Fruit fly (Drosophila melanogaster) whole organism, embryonic: ENCODE results near the gene Wdr62.

Experiments
- Asciz ChIP-seq: fragments of 200-800 bp; sonication (Bioruptor generic); optimal IDR thresholded peaks from 2 replicates; lab custom pipeline; 2017; ENCODE audit warnings: missing biosample characterization, mild to moderate bottlenecking, missing genetic modification characterization, missing genetic modification reagents
- BtbVII ChIP-seq: fragments of 200-800 bp; sonication (Bioruptor generic); optimal IDR thresholded peaks from 3 replicates; lab custom pipeline; 2017; ENCODE audit warnings: missing biosample characterization, mild to moderate bottlenecking, missing genetic modification characterization
- CG10209 ChIP-seq: fragments of 200-800 bp; sonication (Bioruptor generic); optimal IDR thresholded peaks from 3 replicates; lab custom pipeline; 2017; ENCODE audit warnings: missing biosample characterization, mild to moderate bottlenecking, missing genetic modification characterization, missing genetic modification reagents
- CG1024 ChIP-seq: fragments of 200-800 bp; sonication (Bioruptor generic); IDR thresholded peaks from 2 replicates; pipeline ENCODE4 v1.3.6; 2022; ENCODE audit warnings: missing biosample characterization, missing genetic modification characterization
- CG10979 ChIP-seq: fragments of 200-800 bp; sonication (Bioruptor generic); optimal IDR thresholded peaks from 2 replicates; lab custom pipeline; 2018; ENCODE audit warnings: missing biosample characterization, mild to moderate bottlenecking, missing genetic modification characterization, moderate library complexity
- CG11723 ChIP-seq: fragments of 200-800 bp; sonication (Bioruptor generic); optimal IDR thresholded peaks from 2 replicates; lab custom pipeline; 2017; ENCODE audit warnings: missing biosample characterization, mild to moderate bottlenecking, missing genetic modification characterization
- CG12299 ChIP-seq: fragments of 200-800 bp; sonication (Bioruptor generic); optimal IDR thresholded peaks from 2 replicates; lab custom pipeline; 2018; ENCODE audit warnings: missing biosample characterization, mild to moderate bottlenecking, missing genetic modification characterization
- CG13123 ChIP-seq: fragments of 200-800 bp; sonication (Bioruptor generic); optimal IDR thresholded peaks from 2 replicates; lab custom pipeline; 2016; ENCODE audit warnings: missing biosample characterization, missing genetic modification characterization
- CG13287 ChIP-seq: fragments of 200-800 bp; sonication (Bioruptor generic); IDR thresholded peaks from 2 replicates; pipeline ENCODE4 v1.3.6; 2022; ENCODE audit warnings: missing biosample characterization, missing genetic modification characterization; ENCODE audit not compliant: partially characterized antibody
- CG14667 ChIP-seq: fragments of 200-800 bp; sonication (Bioruptor generic); IDR thresholded peaks from 2 replicates; pipeline ENCODE4 v1.3.6; 2022; ENCODE audit warnings: missing biosample characterization, missing genetic modification characterization
- CG1529 ChIP-seq: fragments of 200-800 bp; sonication (Bioruptor generic); optimal IDR thresholded peaks from 3 replicates; lab custom pipeline; 2018; ENCODE audit warnings: missing biosample characterization, missing genetic modification characterization
- CG18011 ChIP-seq: fragments of 200-800 bp; sonication (Bioruptor generic); optimal IDR thresholded peaks from 2 replicates; lab custom pipeline; 2017; ENCODE audit warnings: missing biosample characterization, missing genetic modification characterization, mild to moderate bottlenecking, moderate library complexity, missing genotype
- CG31224 ChIP-seq: fragments of 200-800 bp; sonication (Bioruptor generic); IDR thresholded peaks from 2 replicates; pipeline ENCODE4 v1.3.6; 2022; ENCODE audit warnings: missing biosample characterization, missing genetic modification characterization
- CG34422 ChIP-seq: fragments of 200-800 bp; sonication (Bioruptor generic); IDR thresholded peaks from 3 replicates; pipeline ENCODE4 v1.3.6; 2022; ENCODE audit warnings: missing biosample characterization, missing genetic modification characterization
- CG3838 ChIP-seq: fragments of 200-800 bp; sonication (Bioruptor generic); optimal IDR thresholded peaks from 3 replicates; lab custom pipeline; 2016; ENCODE audit warnings: missing biosample characterization, missing genetic modification characterization
- CG42726 ChIP-seq: fragments of 200-800 bp; sonication (Bioruptor generic); IDR thresholded peaks from 2 replicates; pipeline ENCODE4 v1.3.6; 2022; ENCODE audit warnings: missing biosample characterization, missing genetic modification characterization; ENCODE audit not compliant: partially characterized antibody
- CG4360 ChIP-seq: fragments of 200-800 bp; sonication (Bioruptor generic); IDR thresholded peaks from 2 replicates; pipeline ENCODE4 v1.3.6; 2022; ENCODE audit warnings: missing biosample characterization, missing genetic modification characterization
- CG4404 ChIP-seq: fragments of 200-800 bp; sonication (Bioruptor generic); IDR thresholded peaks from 2 replicates; pipeline ENCODE4 v1.3.6; 2022; ENCODE audit warnings: missing biosample characterization, missing genetic modification characterization
- CG4424 ChIP-seq: fragments of 200-800 bp; sonication (Bioruptor generic); optimal IDR thresholded peaks from 3 replicates; lab custom pipeline; 2016; ENCODE audit warnings: missing biosample characterization, missing genetic modification characterization
- CG6765 ChIP-seq: fragments of 200-800 bp; sonication (Bioruptor generic); optimal IDR thresholded peaks from 3 replicates; lab custom pipeline; 2017; ENCODE audit warnings: missing biosample characterization, mild to moderate bottlenecking, missing genetic modification characterization
- CG7372 ChIP-seq: fragments of 200-800 bp; sonication (Bioruptor generic); IDR thresholded peaks from 2 replicates; pipeline ENCODE4 v1.3.6; 2022; ENCODE audit warnings: missing biosample characterization, missing genetic modification characterization
- CG7928 ChIP-seq: fragments of 200-800 bp; sonication (Bioruptor generic); optimal IDR thresholded peaks from 2 replicates; lab custom pipeline; 2017; ENCODE audit warnings: missing biosample characterization, mild to moderate bottlenecking, missing genetic modification characterization
- CG8765 ChIP-seq: fragments of 200-800 bp; sonication (Bioruptor generic); IDR thresholded peaks from 2 replicates; pipeline ENCODE4 v1.3.6; 2022; ENCODE audit warnings: missing biosample characterization, missing genetic modification characterization
- CG9797 ChIP-seq: fragments of 200-800 bp; sonication (Bioruptor generic); optimal IDR thresholded peaks from 3 replicates; lab custom pipeline; 2018; ENCODE audit warnings: missing biosample characterization, mild to moderate bottlenecking, missing genetic modification characterization
- CG9817 ChIP-seq: fragments of 200-800 bp; sonication (Bioruptor generic); optimal IDR thresholded peaks from 2 replicates; lab custom pipeline; 2018; ENCODE audit warnings: missing biosample characterization, mild to moderate bottlenecking, missing genetic modification characterization, moderate library complexity
- Chrac-16 ChIP-seq: fragments of 200-800 bp; sonication (Bioruptor generic); optimal IDR thresholded peaks from 3 replicates; lab custom pipeline; 2016; ENCODE audit warnings: missing biosample characterization, missing genetic modification characterization
- Mad ChIP-seq: fragments of 200-800 bp; sonication (Bioruptor generic); optimal IDR thresholded peaks from 2 replicates; lab custom pipeline; 2016; ENCODE audit warnings: missing biosample characterization, missing genetic modification characterization
- NfI ChIP-seq: fragments of 200-800 bp; sonication (Bioruptor generic); optimal IDR thresholded peaks from 3 replicates; lab custom pipeline; 2018; ENCODE audit warnings: missing biosample characterization, mild to moderate bottlenecking, missing genetic modification characterization, moderate library complexity
- Ptx1 ChIP-seq: fragments of 200-800 bp; sonication (Bioruptor generic); IDR thresholded peaks from 2 replicates; pipeline ENCODE4 v1.3.6; 2022; ENCODE audit warnings: missing biosample characterization, missing genetic modification characterization
- ap ChIP-seq: fragments of 200-800 bp; sonication (Bioruptor generic); IDR thresholded peaks from 2 replicates; pipeline ENCODE4 v1.3.6; 2022; ENCODE audit warnings: missing biosample characterization, missing genetic modification characterization
- ato ChIP-seq: fragments of 200-800 bp; sonication (Bioruptor generic); IDR thresholded peaks from 2 replicates; pipeline ENCODE4 v1.3.6; 2022; ENCODE audit warnings: missing biosample characterization, missing genetic modification characterization; ENCODE audit not compliant: partially characterized antibody
- btn ChIP-seq: fragments of 200-800 bp; sonication (Bioruptor generic); optimal IDR thresholded peaks from 2 replicates; lab custom pipeline; 2016; ENCODE audit warnings: missing biosample characterization, missing genetic modification characterization
- cad ChIP-seq: fragments of >200 bp; optimal IDR thresholded peaks from 2 replicates; lab custom pipeline; 2017; ENCODE audit warnings: missing biosample characterization, missing genetic modification characterization
- emc ChIP-seq: fragments of 200-800 bp; sonication (Bioruptor generic); optimal IDR thresholded peaks from 2 replicates; lab custom pipeline; 2016; ENCODE audit warnings: missing biosample characterization, missing genetic modification characterization
- eyg ChIP-seq: fragments of 200-800 bp; sonication (Bioruptor generic); optimal IDR thresholded peaks from 3 replicates; lab custom pipeline; 2016; ENCODE audit warnings: missing biosample characterization, missing genetic modification characterization
- ken ChIP-seq: fragments of 200-800 bp; sonication (Bioruptor generic); IDR thresholded peaks from 3 replicates; pipeline ENCODE4 v1.3.6; 2022; ENCODE audit warnings: missing biosample characterization, missing genetic modification characterization
- mirr ChIP-seq: fragments of 200-800 bp; sonication (Bioruptor generic); optimal IDR thresholded peaks from 3 replicates; lab custom pipeline; 2018; ENCODE audit warnings: missing biosample characterization, mild to moderate bottlenecking, missing genetic modification characterization
- onecut ChIP-seq: fragments of 200-800 bp; sonication (Bioruptor generic); IDR thresholded peaks from 2 replicates; pipeline ENCODE4 v1.3.6; 2022; ENCODE audit warnings: missing biosample characterization, missing genetic modification characterization
- peb ChIP-seq: fragments of 200-800 bp; sonication (Bioruptor generic); IDR thresholded peaks from 2 replicates; pipeline ENCODE4 v1.3.6; 2022; ENCODE audit warnings: missing biosample characterization, missing genetic modification characterization
- pzg ChIP-seq: fragments of 200-800 bp; sonication (Bioruptor generic); optimal IDR thresholded peaks from 3 replicates; lab custom pipeline; 2018; ENCODE audit warnings: missing biosample characterization, mild to moderate bottlenecking, missing genetic modification characterization, moderate library complexity
- salm ChIP-seq: fragments of 200-800 bp; sonication (Bioruptor generic); optimal IDR thresholded peaks from 2 replicates; lab custom pipeline; 2018; ENCODE audit warnings: missing biosample characterization, mild to moderate bottlenecking, missing genetic modification characterization
- scrt ChIP-seq: fragments of 200-800 bp; sonication (Bioruptor generic); optimal IDR thresholded peaks from 2 replicates; lab custom pipeline; 2018; ENCODE audit warnings: missing biosample characterization, mild to moderate bottlenecking, missing genetic modification characterization, moderate library complexity
- sens ChIP-seq: fragments of 200-800 bp; sonication (Bioruptor generic); peaks from one replicate; lab custom pipeline; 2016; ENCODE audit warnings: missing biosample characterization, missing genetic modification characterization
- sisA ChIP-seq: fragments of 200-800 bp; sonication (Bioruptor generic); IDR thresholded peaks from 2 replicates; pipeline ENCODE4 v1.3.6; 2022; ENCODE audit warnings: missing biosample characterization, missing genetic modification characterization
- tx ChIP-seq: fragments of 200-800 bp; sonication (Bioruptor generic); optimal IDR thresholded peaks from 2 replicates; lab custom pipeline; 2016; ENCODE audit warnings: missing biosample characterization, missing genetic modification characterization
- vvl ChIP-seq: fragments of 200-800 bp; sonication (Bioruptor generic); IDR thresholded peaks from 2 replicates; pipeline ENCODE4 v1.3.6; 2022; ENCODE audit warnings: missing biosample characterization, missing genetic modification characterization
- wor ChIP-seq: fragments of 200-800 bp; sonication (Bioruptor generic); IDR thresholded peaks from 2 replicates; pipeline ENCODE4 v1.3.6; 2022; ENCODE audit warnings: missing biosample characterization, missing genetic modification characterization
- z ChIP-seq: fragments of 200-800 bp; sonication (Bioruptor generic); IDR thresholded peaks from 3 replicates; pipeline ENCODE4 v1.3.6; 2022; ENCODE audit warnings: missing biosample characterization, missing genetic modification characterization
- zen ChIP-seq: fragments of 200-800 bp; sonication (Bioruptor generic); optimal IDR thresholded peaks from 3 replicates; lab custom pipeline; 2018; ENCODE audit warnings: missing biosample characterization, mild to moderate bottlenecking, missing genetic modification characterization, moderate library complexity
- zen2 ChIP-seq: fragments of 200-800 bp; sonication (Bioruptor generic); IDR thresholded peaks from 3 replicates; pipeline ENCODE4 v1.3.6; 2022; ENCODE audit warnings: missing biosample characterization, missing genetic modification characterization; ENCODE audit not compliant: partially characterized antibody

Gene Wdr62

dm6 chr2L:1884409-1885082 lies at the start of gene Wdr62 (continued):
- peak; percentile 57 for TF ChIP-seq CG11723 (GFP tag; lab: Kevin White, UChicago)
- TF ChIP-seq CG3838 (GFP tag; lab: Kevin White, UChicago), result peak; percentile 17
- TF ChIP-seq tx (GFP tag; lab: Kevin White, UChicago), result peak; percentile 7
- TF ChIP-seq CG12299, result no peak
- TF ChIP-seq CG34422, result peak; percentile 88
- no peak for TF ChIP-seq wor (GFP tag; lab: Robert Waterston, UW)
- peak; percentile 85 for TF ChIP-seq vvl (GFP tag; lab: Robert Waterston, UW)
- no peak for TF ChIP-seq ap
- TF ChIP-seq sens (GFP tag; lab: Kevin White, UChicago), result peak; percentile 52
- 0 out of 3 replicates have a peak, but pooled peaks have one; percentile 51 for TF ChIP-seq ken
- peak; percentile 74 for TF ChIP-seq mirr (GFP tag; lab: Kevin White, UChicago)
- TF ChIP-seq CG13287 (GFP tag; lab: Robert Waterston, UW), result peak; percentile 75
- no peak for TF ChIP-seq CG4404 (GFP tag; lab: Robert Waterston, UW)
- peak; percentile 13 for TF ChIP-seq CG13123
- no peak for TF ChIP-seq CG4360 (GFP tag; lab: Robert Waterston, UW)
- TF ChIP-seq zen (tag; lab: Kevin White, UChicago), result peak; percentile 55
- no peak for TF ChIP-seq CG10979 (tag; lab: Kevin White, UChicago)
- TF ChIP-seq peb (GFP tag; lab: Robert Waterston, UW), result no peak
- peak; percentile 43 for TF ChIP-seq CG18011 (GFP tag; lab: Kevin White, UChicago)
- peak; percentile 45 for TF ChIP-seq scrt (GFP tag; lab: Kevin White, UChicago)
- TF ChIP-seq btn, result no peak
- TF ChIP-seq CG7372 (GFP tag; lab: Robert Waterston, UW), result no peak
- peak; percentile 71 for TF ChIP-seq CG6765 (GFP tag; lab: Kevin White, UChicago)
- TF ChIP-seq Chrac-16 (GFP tag; lab: Kevin White, UChicago), result no peak
- peak; percentile 72; the same call in 1 of the 2 replicates for TF ChIP-seq CG42726 (GFP tag; lab: Robert Waterston, UW)
- TF ChIP-seq BtbVII (GFP tag; lab: Kevin White, UChicago), result peak; percentile 42
- TF ChIP-seq CG1529 (GFP tag; lab: Kevin White, UChicago), result no peak
- peak; percentile 54 for TF ChIP-seq Mad (GFP tag; lab: Kevin White, UChicago)
- peak; percentile 74 for TF ChIP-seq onecut (GFP tag; lab: Robert Waterston, UW)
- peak; percentile 99 for TF ChIP-seq pzg (GFP tag; lab: Kevin White, UChicago)
- TF ChIP-seq CG7928 (GFP tag; lab: Kevin White, UChicago), result no peak
- TF ChIP-seq emc (GFP tag; lab: Kevin White, UChicago), result no peak
- no peak for TF ChIP-seq CG31224
- peak; percentile 34 for TF ChIP-seq NfI
- TF ChIP-seq Ptx1 (GFP tag; lab: Robert Waterston, UW), result peak; percentile 8; the same call in 1 of the 2 replicates
- peak; percentile 98 for TF ChIP-seq CG9797 (GFP tag; lab: Kevin White, UChicago)
- no peak for TF ChIP-seq z (GFP tag; lab: Robert Waterston, UW)
- 0 out of 2 replicates have a peak, but pooled peaks have one; percentile 18 for TF ChIP-seq CG8765 (GFP tag; lab: Robert Waterston, UW)
- peak; percentile 18 for TF ChIP-seq salm (tag; lab: Kevin White, UChicago)
- no peak for TF ChIP-seq Asciz (GFP tag; lab: Kevin White, UChicago)
- no peak for TF ChIP-seq CG1024 (GFP tag; lab: Robert Waterston, UW)
- TF ChIP-seq sisA (GFP tag; lab: Robert Waterston, UW), result 0 out of 2 replicates have a peak, but pooled peaks have one; percentile 11
- TF ChIP-seq CG14667 (GFP tag; lab: Robert Waterston, UW), result no peak
- no peak for TF ChIP-seq cad (GFP tag; lab: Kevin White, UChicago)
- no peak for TF ChIP-seq eyg (GFP tag; lab: Kevin White, UChicago)
- TF ChIP-seq CG4424 (GFP tag; lab: Kevin White, UChicago), result peak; percentile 37
- peak; percentile 33 for TF ChIP-seq CG9817
- TF ChIP-seq zen2 (GFP tag; lab: Robert Waterston, UW), result peak; percentile 23; the same call in 2 of the 3 replicates
- TF ChIP-seq CG10209 (GFP tag; lab: Kevin White, UChicago), result peak; percentile 4
- TF ChIP-seq ato (GFP tag; lab: Robert Waterston, UW), result peak; percentile 64
